Fruit fly (Drosophila melanogaster) whole organism, embryonic: ENCODE data around the gene Rab19.
A peak's percentile ranks its signal among the peaks of the same experiment; 100 is the strongest.

Experiments
- CG10209 ChIP-seq: fragments of 200-800 bp; sonication (Bioruptor generic); optimal IDR thresholded peaks from 3 replicates; lab custom pipeline; 2017; ENCODE audit warnings: missing biosample characterization, mild to moderate bottlenecking, missing genetic modification characterization, missing genetic modification reagents
- CG11695 ChIP-seq: fragments of 200-800 bp; sonication (Bioruptor generic); IDR thresholded peaks from 3 replicates; pipeline ENCODE4 v1.3.6; 2022; ENCODE audit warnings: missing biosample characterization, missing genetic modification characterization
- CG12219 ChIP-seq: fragments of 200-800 bp; sonication (Bioruptor generic); optimal IDR thresholded peaks from 3 replicates; lab custom pipeline; 2018; ENCODE audit warnings: missing biosample characterization, mild to moderate bottlenecking, missing genetic modification characterization
- CG12769 ChIP-seq: fragments of 200-800 bp; sonication (Bioruptor generic); optimal IDR thresholded peaks from 2 replicates; lab custom pipeline; 2019; ENCODE audit warnings: missing biosample characterization, mild to moderate bottlenecking, missing genetic modification characterization, moderate library complexity
- CG13624 ChIP-seq: fragments of 200-800 bp; sonication (Bioruptor generic); optimal IDR thresholded peaks from 2 replicates; lab custom pipeline; 2016; ENCODE audit warnings: missing biosample characterization, missing genetic modification characterization
- CG14014 ChIP-seq: fragments of 200-800 bp; sonication (Bioruptor generic); IDR thresholded peaks from 2 replicates; pipeline ENCODE4 v1.3.6; 2022; ENCODE audit warnings: missing biosample characterization, missing genetic modification characterization
- CG14441 ChIP-seq: fragments of 200-800 bp; sonication (Bioruptor generic); IDR thresholded peaks from 2 replicates; pipeline ENCODE4 v1.3.6; 2022; ENCODE audit warnings: missing biosample characterization, missing genetic modification characterization
- CG14860 ChIP-seq: fragments of 200-800 bp; sonication (Bioruptor generic); IDR thresholded peaks from 3 replicates; pipeline ENCODE4 v1.3.6; 2022; ENCODE audit warnings: missing biosample characterization, missing genetic modification characterization; ENCODE audit not compliant: partially characterized antibody
- CG15601 ChIP-seq: fragments of 200-800 bp; sonication (Bioruptor generic); optimal IDR thresholded peaks from 3 replicates; lab custom pipeline; 2019; ENCODE audit warnings: missing biosample characterization, mild to moderate bottlenecking, missing genetic modification characterization, moderate library complexity
- CG1602 ChIP-seq: fragments of 200-800 bp; sonication (Bioruptor generic); optimal IDR thresholded peaks from 3 replicates; lab custom pipeline; 2016; ENCODE audit warnings: missing biosample characterization, missing genetic modification characterization
- CG16815 ChIP-seq: fragments of 200-800 bp; sonication (Bioruptor generic); optimal IDR thresholded peaks from 3 replicates; lab custom pipeline; 2017; ENCODE audit warnings: missing biosample characterization, mild to moderate bottlenecking, missing genetic modification characterization
- CG17328 ChIP-seq: fragments of 200-800 bp; sonication (Bioruptor generic); IDR thresholded peaks from 2 replicates; pipeline ENCODE4 v1.3.6; 2022; ENCODE audit warnings: missing biosample characterization, missing genetic modification characterization
- CG17612 ChIP-seq: fragments of 200-800 bp; sonication (Bioruptor generic); IDR thresholded peaks from 2 replicates; pipeline ENCODE4 v1.3.6; 2022; ENCODE audit warnings: missing biosample characterization, missing genetic modification characterization
- CG18476 ChIP-seq: fragments of 200-800 bp; sonication (Bioruptor generic); optimal IDR thresholded peaks from 2 replicates; lab custom pipeline; 2016; ENCODE audit warnings: missing biosample characterization, mild to moderate bottlenecking, missing genetic modification characterization
- CG3163 ChIP-seq: fragments of 200-800 bp; sonication (Bioruptor generic); optimal IDR thresholded peaks from 3 replicates; lab custom pipeline; 2016; ENCODE audit warnings: missing biosample characterization, missing genetic modification characterization
- CG3281 ChIP-seq: fragments of 200-800 bp; sonication (Bioruptor generic); optimal IDR thresholded peaks from 3 replicates; lab custom pipeline; 2017; ENCODE audit warnings: missing biosample characterization, mild to moderate bottlenecking, missing genetic modification characterization
- CG33213 ChIP-seq: fragments of 200-800 bp; sonication (Bioruptor generic); optimal IDR thresholded peaks from 3 replicates; lab custom pipeline; 2016; ENCODE audit warnings: missing biosample characterization, missing genetic modification characterization
- CG4424 ChIP-seq: fragments of 200-800 bp; sonication (Bioruptor generic); optimal IDR thresholded peaks from 3 replicates; lab custom pipeline; 2016; ENCODE audit warnings: missing biosample characterization, missing genetic modification characterization
- CG7928 ChIP-seq: fragments of 200-800 bp; sonication (Bioruptor generic); optimal IDR thresholded peaks from 2 replicates; lab custom pipeline; 2017; ENCODE audit warnings: missing biosample characterization, mild to moderate bottlenecking, missing genetic modification characterization
- Camta ChIP-seq: fragments of 200-800 bp; sonication (Bioruptor generic); optimal IDR thresholded peaks from 2 replicates; lab custom pipeline; 2016; ENCODE audit warnings: missing biosample characterization, missing genetic modification characterization
- Dek ChIP-seq: fragments of 200-800 bp; sonication (Bioruptor generic); optimal IDR thresholded peaks from 3 replicates; lab custom pipeline; 2019; ENCODE audit warnings: missing biosample characterization, mild to moderate bottlenecking, missing genetic modification characterization, moderate library complexity
- Drgx ChIP-seq: fragments of 200-800 bp; sonication (Bioruptor generic); IDR thresholded peaks from 2 replicates; pipeline ENCODE4 v1.3.6; 2022; ENCODE audit warnings: missing biosample characterization, missing genetic modification characterization
- Gug ChIP-seq: fragments of 200-800 bp; sonication (Bioruptor generic); IDR thresholded peaks from 4 replicates; pipeline ENCODE4 v1.3.6; 2022; ENCODE audit warnings: missing biosample characterization, missing genetic modification characterization
- HHEX ChIP-seq: fragments of 200-800 bp; sonication (Bioruptor generic); optimal IDR thresholded peaks from 3 replicates; lab custom pipeline; 2017; ENCODE audit warnings: missing biosample characterization, mild to moderate bottlenecking, missing genetic modification characterization, missing genetic modification reagents
- HLH4C ChIP-seq: fragments of 200-800 bp; sonication (Bioruptor generic); IDR thresholded peaks from 3 replicates; pipeline ENCODE4 v1.3.6; 2022; ENCODE audit warnings: missing biosample characterization, missing genetic modification characterization; ENCODE audit not compliant: partially characterized antibody
- Hr39 ChIP-seq: fragments of >200 bp; optimal IDR thresholded peaks from 2 replicates; lab custom pipeline; 2017
- Med ChIP-seq: fragments of 200-800 bp; sonication (Bioruptor generic); peaks from one replicate; lab custom pipeline; 2016; ENCODE audit warnings: missing biosample characterization, missing genetic modification characterization, mild to moderate bottlenecking, inconsistent platforms, moderate library complexity
- Nf-YC ChIP-seq: fragments of 200-800 bp; optimal IDR thresholded peaks from 3 replicates; lab custom pipeline; 2019; ENCODE audit warnings: missing biosample characterization, mild to moderate bottlenecking, missing genetic modification characterization, moderate library complexity
- NfI ChIP-seq: fragments of 200-800 bp; sonication (Bioruptor generic); optimal IDR thresholded peaks from 3 replicates; lab custom pipeline; 2018; ENCODE audit warnings: missing biosample characterization, mild to moderate bottlenecking, missing genetic modification characterization, moderate library complexity
- Sry-β ChIP-seq: fragments of 200-800 bp; sonication (Bioruptor generic); optimal IDR thresholded peaks from 2 replicates; lab custom pipeline; 2018; ENCODE audit warnings: missing biosample characterization, mild to moderate bottlenecking, missing genetic modification characterization, moderate library complexity
- Tbp ChIP-seq: fragments of >200 bp; optimal IDR thresholded peaks from 2 replicates; lab custom pipeline; 2018; ENCODE audit warnings: missing biosample characterization, missing genetic modification characterization
- ash1 ChIP-seq: fragments of 200-800 bp; sonication (Bioruptor generic); optimal IDR thresholded peaks from 2 replicates; lab custom pipeline; 2018; ENCODE audit warnings: missing biosample characterization, mild to moderate bottlenecking, missing genetic modification characterization
- cg ChIP-seq: fragments of 200-800 bp; sonication (Bioruptor generic); optimal IDR thresholded peaks from 3 replicates; lab custom pipeline; 2019; ENCODE audit warnings: missing biosample characterization, mild to moderate bottlenecking, missing genetic modification characterization, moderate library complexity
- chinmo ChIP-seq: fragments of 200-800 bp; sonication (Bioruptor generic); IDR thresholded peaks from 4 replicates; pipeline ENCODE4 v1.3.6; 2022; ENCODE audit warnings: missing biosample characterization, missing genetic modification characterization; ENCODE audit not compliant: partially characterized antibody
- corto ChIP-seq: fragments of 200-800 bp; sonication (Bioruptor generic); optimal IDR thresholded peaks from 2 replicates; lab custom pipeline; 2016; ENCODE audit warnings: missing biosample characterization, mild to moderate bottlenecking, missing genetic modification characterization, moderate library complexity
- dm ChIP-seq: fragments of 200-800 bp; sonication (Bioruptor generic); optimal IDR thresholded peaks from 3 replicates; lab custom pipeline; 2016; ENCODE audit warnings: missing biosample characterization, missing genetic modification characterization
- insv ChIP-seq, 2 experiments: fragments of 200-800 bp; sonication (Bioruptor generic); optimal IDR thresholded peaks; 3 replicates each; lab custom pipeline; 2016 to 2018; ENCODE audit warnings: missing biosample characterization in 2 of 2, missing genetic modification characterization in 2 of 2
- klu ChIP-seq: fragments of 200-800 bp; sonication (Bioruptor generic); IDR thresholded peaks from 2 replicates; pipeline ENCODE4 v1.3.6; 2022; ENCODE audit warnings: missing biosample characterization, missing genetic modification characterization
- lilli ChIP-seq: fragments of 200-800 bp; sonication (Bioruptor generic); optimal IDR thresholded peaks from 3 replicates; lab custom pipeline; 2016; ENCODE audit warnings: missing biosample characterization, missing genetic modification characterization
- maf-S ChIP-seq: fragments of 200-800 bp; sonication (Bioruptor generic); optimal IDR thresholded peaks from 2 replicates; lab custom pipeline; 2016; ENCODE audit warnings: missing biosample characterization, missing genetic modification characterization
- nom ChIP-seq: fragments of 200-800 bp; sonication (Bioruptor generic); optimal IDR thresholded peaks from 2 replicates; lab custom pipeline; 2017; ENCODE audit warnings: missing biosample characterization, missing genetic modification characterization, mild to moderate bottlenecking, moderate library complexity, missing genetic modification reagents
- pros ChIP-seq: fragments of 200-800 bp; sonication (Bioruptor generic); optimal IDR thresholded peaks from 3 replicates; lab custom pipeline; 2019; ENCODE audit warnings: missing biosample characterization, mild to moderate bottlenecking, missing genetic modification characterization, moderate library complexity
- rib ChIP-seq: fragments of 200-800 bp; sonication (Bioruptor generic); IDR thresholded peaks from 2 replicates; pipeline ENCODE4 v1.3.6; 2022; ENCODE audit warnings: missing biosample characterization, missing genetic modification characterization
- slbo ChIP-seq: fragments of 200-800 bp; sonication (Bioruptor generic); IDR thresholded peaks from 2 replicates; pipeline ENCODE4 v1.3.6; 2022; ENCODE audit warnings: missing biosample characterization, missing genetic modification characterization
- sna ChIP-seq: fragments of 200-800 bp; sonication (Bioruptor generic); IDR thresholded peaks from 2 replicates; pipeline ENCODE4 v1.3.6; 2022; ENCODE audit warnings: missing biosample characterization, missing genetic modification characterization; ENCODE audit not compliant: partially characterized antibody
- tin ChIP-seq: fragments of 200-800 bp; sonication (Bioruptor generic); optimal IDR thresholded peaks from 3 replicates; lab custom pipeline; 2016; ENCODE audit warnings: missing biosample characterization, missing genetic modification characterization
- toy ChIP-seq: fragments of 200-800 bp; sonication (Bioruptor generic); IDR thresholded peaks from 2 replicates; pipeline ENCODE4 v1.3.6; 2022; ENCODE audit warnings: missing biosample characterization, missing genetic modification characterization
- twi ChIP-seq: fragments of 200-800 bp; optimal IDR thresholded peaks from 2 replicates; lab custom pipeline; 2019; ENCODE audit warnings: missing biosample characterization, mild to moderate bottlenecking, missing genetic modification characterization, moderate library complexity
- tx ChIP-seq: fragments of 200-800 bp; sonication (Bioruptor generic); optimal IDR thresholded peaks from 2 replicates; lab custom pipeline; 2016; ENCODE audit warnings: missing biosample characterization, missing genetic modification characterization
- zf30C ChIP-seq: fragments of 200-800 bp; sonication (Bioruptor generic); optimal IDR thresholded peaks from 3 replicates; lab custom pipeline; 2018; ENCODE audit warnings: missing biosample characterization, mild to moderate bottlenecking, missing genetic modification characterization

The Rab19 gene

dm6 chr3L:8315141-8315816 is 18.5 kb downstream of the Rab19 start, which contains the start of gene Cpsf6 (continued):
- TF ChIP-seq toy (GFP tag; lab: Robert Waterston, UW) (no peak), Med (peak; percentile 50), CG33213 (peak; percentile 6), rib (peak; percentile 63), dm (GFP tag; lab: Kevin White, UChicago) (peak; percentile 49), CG4424 (GFP tag; lab: Kevin White, UChicago) (peak; percentile 60), insv (GFP tag; optimal IDR thresholded peaks at IDR 0.05; lab: Kevin White, UChicago) (peak in 1 of 2 experiments; percentile 87), CG12769 (tag; lab: Kevin White, UChicago) (peak; percentile 78), Sry-β (GFP tag; lab: Kevin White, UChicago) (no peak), maf-S (no peak), Drgx (GFP tag; lab: Robert Waterston, UW) (no peak), NfI (GFP tag; lab: Kevin White, UChicago) (peak; percentile 57), CG7928 (GFP tag; lab: Kevin White, UChicago) (peak; percentile 56), nom (GFP tag; lab: Kevin White, UChicago) (peak; percentile 50), CG13624 (no peak), CG17612 (GFP tag; lab: Robert Waterston, UW) (no peak), sna (GFP tag; lab: Robert Waterston, UW) (no peak), Tbp (peak; percentile 27), klu (no peak), twi (no peak), Gug (no peak), tin (GFP tag; lab: Kevin White, UChicago) (peak; percentile 63), slbo (GFP tag; lab: Robert Waterston, UW) (peak; percentile 80), HHEX (peak; percentile 22), Nf-YC (peak; percentile 66), HLH4C (no peak), CG10209 (peak; percentile 63), CG3163 (GFP tag; lab: Kevin White, UChicago) (no peak), tx (peak; percentile 13), cg (GFP tag; lab: Kevin White, UChicago) (peak; percentile 97), lilli (GFP tag; lab: Kevin White, UChicago) (peak; percentile 67), CG14441 (GFP tag; lab: Robert Waterston, UW) (peak; percentile 48), chinmo (peak; percentile 56; the same call in 1 of the 4 replicates), Camta (GFP tag; lab: Kevin White, UChicago) (peak; percentile 9), CG17328 (GFP tag; lab: Robert Waterston, UW) (peak; percentile 76), CG11695 (GFP tag; lab: Robert Waterston, UW) (peak; percentile 60; the same call in 2 of the 3 replicates), ash1 (GFP tag; lab: Kevin White, UChicago) (no peak), Hr39 (no peak), CG16815 (GFP tag; lab: Kevin White, UChicago) (peak; percentile 22), zf30C (GFP tag; lab: Kevin White, UChicago) (no peak), CG12219 (GFP tag; lab: Kevin White, UChicago) (peak; percentile 33), Dek (tag; lab: Kevin White, UChicago) (peak; percentile 65), CG14014 (GFP tag; lab: Robert Waterston, UW) (peak; percentile 56), pros (GFP tag; lab: Kevin White, UChicago) (peak; percentile 60), corto (no peak), CG1602 (GFP tag; lab: Kevin White, UChicago) (peak; percentile 74), CG14860 (GFP tag; lab: Robert Waterston, UW) (no peak), CG15601 (peak; percentile 69), CG3281 (peak; percentile 19), CG18476 (peak; percentile 64)
